Worm (Caenorhabditis elegans): ENCODE results near the gene R10E11.5.

ce11 chrIII:9762093-9762748 lies 27.2 kb downstream of the R10E11.5 start, which contains the start of gene gcc-2:
- TF ChIP-seq flt-1 (GFP tag; IDR thresholded peaks at IDR 0.05), result no peak
- no peak for TF ChIP-seq klf-2 (GFP tag; conservative IDR thresholded peaks at IDR 0.05)
- no peak for TF ChIP-seq med-1 (GFP tag; optimal IDR thresholded peaks at IDR 0.05; ENCODE audit: insufficient read depth)
- TF ChIP-seq tab-1 (GFP tag; IDR thresholded peaks at IDR 0.05), result no peak

All from whole organism, midembryonic.